Worm (Caenorhabditis elegans) whole organism, L1 larva: Measurements from ENCODE around the gene col-43.

Experiments used
- C04F5.9 ChIP-seq: sonication (generic microtip); optimal IDR thresholded peaks from 2 replicates; lab custom pipeline; 2016; ENCODE audit warnings: missing genetic modification characterization, missing compliant biosample characterization
- C34B4.2 ChIP-seq: sonication (generic microtip); optimal IDR thresholded peaks from 2 replicates; lab custom pipeline; 2017; ENCODE audit warnings: mild to moderate bottlenecking, missing genetic modification characterization, missing compliant biosample characterization
- aha-1 ChIP-seq: fragments of 150-350 bp; optimal IDR thresholded peaks from 2 replicates; lab custom pipeline; 2014; ENCODE audit warnings: missing biosample characterization, missing genetic modification characterization
- aly-2 ChIP-seq: fragments of 150-350 bp; optimal IDR thresholded peaks from 2 replicates; lab custom pipeline; 2014; ENCODE audit warnings: missing biosample characterization, missing genetic modification characterization
- blmp-1 ChIP-seq: fragments of 150-350 bp; optimal IDR thresholded peaks from 2 replicates; lab custom pipeline; 2014; ENCODE audit warnings: missing biosample characterization, missing genetic modification characterization
- ceh-63 ChIP-seq: fragments of 200-800 bp; sonication (Bioruptor generic); optimal IDR thresholded peaks from 2 replicates; lab custom pipeline; 2018; ENCODE audit warnings: mild to moderate bottlenecking, missing genetic modification characterization, missing compliant biosample characterization
- ceh-82 ChIP-seq, 3 experiments: fragments of 150-350 bp in 1 of 3; sonication (generic microtip) in 2 of 3; optimal IDR thresholded peaks; 2 replicates each; lab custom pipeline; 2014 to 2017; ENCODE audit warnings: missing biosample characterization in 3 of 3, missing genetic modification characterization in 3 of 3
- ceh-90 ChIP-seq: sonication (generic microtip); optimal IDR thresholded peaks from 2 replicates; lab custom pipeline; 2016; ENCODE audit warnings: missing genetic modification characterization, missing compliant biosample characterization
- dpl-1 ChIP-seq, 3 experiments: fragments of 150-350 bp in 2 of 3; sonication (generic microtip) in 1 of 3; optimal IDR thresholded peaks; 2 replicates each; lab custom pipeline; 2014 to 2017; ENCODE audit warnings: missing biosample characterization in 3 of 3, missing genetic modification characterization in 3 of 3, missing genetic modification reagents in 3 of 3
- dsc-1 ChIP-seq: sonication (generic microtip); optimal IDR thresholded peaks from 2 replicates; lab custom pipeline; 2016; ENCODE audit warnings: mild to moderate bottlenecking, missing genetic modification characterization, missing compliant biosample characterization
- efl-3 ChIP-seq: fragments of 200-800 bp; sonication (Bioruptor generic); optimal IDR thresholded peaks from 2 replicates; lab custom pipeline; 2018; ENCODE audit warnings: mild to moderate bottlenecking, missing genetic modification characterization, missing compliant biosample characterization
- egl-13 ChIP-seq: sonication (generic microtip); optimal IDR thresholded peaks from 2 replicates; lab custom pipeline; 2016; ENCODE audit warnings: missing genotype, missing genetic modification reagents, missing genetic modification characterization, missing compliant biosample characterization
- elt-3 ChIP-seq, 6 experiments: fragments of 150-350 bp in 1 of 6; sonication (generic microtip); optimal IDR thresholded peaks; 2 replicates each; lab custom pipeline; 2017 to 2018; ENCODE audit warnings: missing biosample characterization in 6 of 6, missing genetic modification characterization in 6 of 6, inconsistent platforms in 1 of 6
- ets-5 ChIP-seq: fragments of 200-800 bp; sonication (Bioruptor generic); IDR thresholded peaks from 2 replicates; pipeline ENCODE4 v1.3.6; 2022; ENCODE audit warnings: missing genetic modification characterization, missing compliant biosample characterization
- fkh-8 ChIP-seq: sonication (generic microtip); optimal IDR thresholded peaks from 2 replicates; lab custom pipeline; 2016; ENCODE audit warnings: mild to moderate bottlenecking, missing genetic modification characterization, missing compliant biosample characterization
- fos-1 ChIP-seq: fragments of 150-350 bp; optimal IDR thresholded peaks from 2 replicates; lab custom pipeline; 2014; ENCODE audit warnings: missing biosample characterization, missing genetic modification characterization
- hlh-4 ChIP-seq: sonication (generic microtip); optimal IDR thresholded peaks from 2 replicates; lab custom pipeline; 2016; ENCODE audit warnings: mild to moderate bottlenecking, missing genetic modification characterization, missing compliant biosample characterization
- hpl-2 ChIP-seq: fragments of 150-350 bp; optimal IDR thresholded peaks from 2 replicates; lab custom pipeline; 2014; ENCODE audit warnings: missing biosample characterization, missing genetic modification reagents, missing genetic modification characterization
- irx-1 ChIP-seq: sonication (generic microtip); optimal IDR thresholded peaks from 2 replicates; lab custom pipeline; 2016; ENCODE audit warnings: missing genetic modification characterization, missing compliant biosample characterization
- isw-1 ChIP-seq: fragments of 200-800 bp; sonication (Bioruptor generic); IDR thresholded peaks from 2 replicates; pipeline ENCODE4 v1.3.6; 2022; ENCODE audit warnings: missing genetic modification characterization, missing compliant biosample characterization
- jun-1 ChIP-seq: fragments of 150-350 bp; optimal IDR thresholded peaks from 2 replicates; lab custom pipeline; 2014; ENCODE audit warnings: missing biosample characterization, missing genetic modification reagents, missing genetic modification characterization
- lin-15B ChIP-seq: fragments of 150-350 bp; sonication (generic microtip); optimal IDR thresholded peaks from 3 replicates; lab custom pipeline; 2014; ENCODE audit warnings: missing biosample characterization, missing genetic modification characterization
- lir-3 ChIP-seq: sonication (generic microtip); optimal IDR thresholded peaks from 2 replicates; lab custom pipeline; 2016; ENCODE audit warnings: mild to moderate bottlenecking, missing genetic modification characterization, moderate library complexity, missing compliant biosample characterization; ENCODE audit not compliant: poor library complexity
- lsy-2 ChIP-seq, 2 experiments: fragments of 150-350 bp; optimal IDR thresholded peaks; 2 replicates each; lab custom pipeline; 2014; ENCODE audit warnings: missing biosample characterization in 2 of 2, missing genetic modification characterization in 2 of 2
- mab-9 ChIP-seq: fragments of 200-800 bp; sonication (Bioruptor generic); IDR thresholded peaks from 2 replicates; pipeline ENCODE4 v1.3.6; 2022; ENCODE audit warnings: missing genetic modification reagents, missing genetic modification characterization, missing compliant biosample characterization
- nhr-11 ChIP-seq: fragments of 150-350 bp; optimal IDR thresholded peaks from 2 replicates; lab custom pipeline; 2014; ENCODE audit warnings: missing biosample characterization, missing genetic modification characterization
- nhr-20 ChIP-seq: sonication (generic microtip); optimal IDR thresholded peaks from 2 replicates; lab custom pipeline; 2016; ENCODE audit warnings: mild to moderate bottlenecking, missing genetic modification characterization, missing compliant biosample characterization
- nhr-237 ChIP-seq: fragments of 150-350 bp; optimal IDR thresholded peaks from 2 replicates; lab custom pipeline; 2014; ENCODE audit warnings: missing biosample characterization, missing genetic modification characterization
- nhr-47 ChIP-seq: sonication (generic microtip); optimal IDR thresholded peaks from 2 replicates; lab custom pipeline; 2016; ENCODE audit warnings: mild to moderate bottlenecking, missing genetic modification characterization, moderate library complexity, missing compliant biosample characterization
- nhr-76 ChIP-seq: sonication (generic microtip); optimal IDR thresholded peaks from 2 replicates; lab custom pipeline; 2017; ENCODE audit warnings: missing biosample characterization, missing genetic modification characterization
- nhr-85 ChIP-seq: sonication (generic microtip); peaks from one replicate; lab custom pipeline; 2016; ENCODE audit warnings: missing genetic modification characterization, inconsistent platforms, missing compliant biosample characterization
- nhr-90 ChIP-seq: sonication (generic microtip); optimal IDR thresholded peaks from 2 replicates; lab custom pipeline; 2016; ENCODE audit warnings: mild to moderate bottlenecking, missing genetic modification characterization, missing compliant biosample characterization; ENCODE audit not compliant: poor library complexity
- pag-3 ChIP-seq: sonication (generic microtip); optimal IDR thresholded peaks from 2 replicates; lab custom pipeline; 2017; ENCODE audit warnings: missing genetic modification characterization, mild to moderate bottlenecking, missing compliant biosample characterization, antibody characterized with exemption, borderline replicate concordance; ENCODE audit not compliant: insufficient read depth
- pqm-1 ChIP-seq: sonication (generic microtip); optimal IDR thresholded peaks from 3 replicates; lab custom pipeline; 2017; ENCODE audit warnings: missing biosample characterization, missing genetic modification characterization
- rnt-1 ChIP-seq: sonication (generic microtip); optimal IDR thresholded peaks from 2 replicates; lab custom pipeline; 2016; ENCODE audit warnings: mild to moderate bottlenecking, missing genetic modification characterization, moderate library complexity, missing compliant biosample characterization
- snpc-4 ChIP-seq: fragments of 150-350 bp; optimal IDR thresholded peaks from 2 replicates; lab custom pipeline; 2014; ENCODE audit warnings: missing biosample characterization, missing genetic modification characterization
- snu-23 ChIP-seq: sonication (generic microtip); optimal IDR thresholded peaks from 2 replicates; lab custom pipeline; 2016; ENCODE audit warnings: missing genetic modification characterization, missing compliant biosample characterization
- unc-130 ChIP-seq: fragments of 150-350 bp; optimal IDR thresholded peaks from 2 replicates; lab custom pipeline; 2017; ENCODE audit warnings: missing biosample characterization, missing genetic modification characterization, inconsistent platforms
- unc-30 ChIP-seq: sonication (generic microtip); optimal IDR thresholded peaks from 2 replicates; lab custom pipeline; 2017; ENCODE audit warnings: missing biosample characterization, missing genetic modification characterization
- xbp-1 ChIP-seq: sonication (generic microtip); optimal IDR thresholded peaks from 2 replicates; lab custom pipeline; 2016; ENCODE audit warnings: missing genetic modification characterization, missing compliant biosample characterization

The col-43 gene

ce11 chrV:8075712-8076111, 25.0 kb upstream of the col-43 start, which contains the start of gene catp-3:
Gene catp-3, plus strand, starts transcription at chrV:8076012.
- TF ChIP-seq ceh-63 (no peak), xbp-1 (tag; lab: Kevin White, UChicago) (no peak), lir-3 (no peak), ets-5 (GFP tag; lab: Robert Waterston, UW) (no peak), hlh-4 (no peak), aha-1 (tag; lab: Kevin White, UChicago) (no peak), lin-15B (no peak), jun-1 (tag; lab: Kevin White, UChicago) (no peak), unc-130 (tag; lab: Kevin White, UChicago) (no peak), rnt-1 (tag; lab: Kevin White, UChicago) (no peak), nhr-237 (tag; lab: Kevin White, UChicago) (no peak), ceh-90 (tag; lab: Kevin White, UChicago) (no peak), lsy-2 (tag; optimal IDR thresholded peaks at IDR 0.05; lab: Kevin White, UChicago) (no peak), irx-1 (no peak), nhr-85 (no peak), nhr-47 (tag; lab: Kevin White, UChicago) (no peak)

DNA sequence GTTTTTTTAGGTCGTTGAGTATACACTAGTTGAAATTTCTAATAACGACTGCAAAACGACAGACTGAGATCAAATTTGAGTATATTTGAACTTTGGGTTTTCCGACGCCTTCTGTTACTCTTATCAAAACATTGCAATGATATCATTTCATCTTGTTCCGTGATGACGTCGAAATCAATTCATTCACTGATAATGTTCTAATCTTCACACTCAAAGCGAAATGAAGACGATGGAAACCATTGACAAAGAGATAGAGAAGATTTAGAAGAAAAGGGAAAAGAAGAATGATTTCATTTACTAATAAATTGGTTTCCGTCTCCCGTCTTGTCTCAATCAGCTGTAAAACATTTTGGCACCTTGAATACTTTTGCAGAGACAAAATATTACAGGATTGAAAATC, 22.5 kb upstream of the col-43 start:
- TF ChIP-seq fos-1 (no peak), unc-130 (tag; lab: Kevin White, UChicago) (no peak), unc-30 (tag; lab: Kevin White, UChicago) (no peak), dsc-1 (tag; lab: Kevin White, UChicago) (peak; percentile 56), ets-5 (GFP tag; lab: Robert Waterston, UW) (no peak), C04F5.9 (no peak), mab-9 (GFP tag; lab: Robert Waterston, UW) (no peak), pqm-1 (no peak), C34B4.2 (tag; lab: Kevin White, UChicago) (no peak), xbp-1 (tag; lab: Kevin White, UChicago) (no peak), aly-2 (no peak), lin-15B (no peak), dpl-1 (GFP tag; optimal IDR thresholded peaks at IDR 0.05; lab: Kevin White, UChicago) (no peak), nhr-90 (tag; lab: Kevin White, UChicago) (no peak), egl-13 (no peak), ceh-82 (tag; optimal IDR thresholded peaks at IDR 0.05; lab: Kevin White, UChicago) (no peak), ceh-90 (tag; lab: Kevin White, UChicago) (no peak), nhr-85 (peak; percentile 85), fkh-8 (tag; lab: Kevin White, UChicago) (no peak), efl-3 (GFP tag; lab: Kevin White, UChicago) (no peak), nhr-20 (peak; percentile 29), elt-3 (tag; optimal IDR thresholded peaks at IDR 0.05; lab: Kevin White, UChicago) (peak in 5 of 6 experiments; percentile 78 to 89 (median 86)), hpl-2 (no peak), nhr-47 (tag; lab: Kevin White, UChicago) (no peak), snu-23 (GFP tag; lab: Kevin White, UChicago) (no peak), blmp-1 (tag; lab: Kevin White, UChicago) (peak; percentile 89), isw-1 (no peak)

DNA sequence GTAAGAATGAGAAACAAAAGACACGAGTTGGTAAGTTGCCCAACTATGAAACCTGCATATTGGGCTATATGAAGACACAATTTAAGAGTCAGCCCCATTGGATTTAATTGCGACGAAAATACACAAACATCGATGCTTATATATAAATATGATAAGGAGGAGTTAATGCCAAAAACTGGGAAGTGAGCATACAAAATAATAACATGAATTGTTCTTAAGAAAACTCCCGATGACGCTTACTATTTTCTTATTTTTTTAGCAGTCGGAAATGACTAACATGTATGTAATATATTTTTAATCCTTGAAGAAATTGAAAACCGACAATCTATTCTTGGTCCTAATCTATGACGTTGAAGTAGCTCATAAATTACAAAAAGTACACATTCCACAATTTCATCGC, 21.3 kb upstream of the col-43 start, which contains the start of gene str-144:
Gene str-144 (minus strand): TSS at position 101 of the 400 bp plus-strand sequence.
- no peak for TF ChIP-seq nhr-90 (tag; lab: Kevin White, UChicago)
- TF ChIP-seq dsc-1 (tag; lab: Kevin White, UChicago): peak; percentile 15

ce11 chrV:8069637-8070036, 18.9 kb upstream of the col-43 start, which contains the start of gene str-143:
Gene str-143, minus strand, starts transcription at chrV:8069737.
- TF ChIP-seq fos-1 (no peak), dsc-1 (tag; lab: Kevin White, UChicago) (no peak), unc-30 (tag; lab: Kevin White, UChicago) (no peak), snpc-4 (tag; lab: Kevin White, UChicago) (no peak), pag-3 (no peak), isw-1 (no peak), rnt-1 (tag; lab: Kevin White, UChicago) (no peak), C34B4.2 (tag; lab: Kevin White, UChicago) (no peak), dpl-1 (GFP tag; optimal IDR thresholded peaks at IDR 0.05; lab: Kevin White, UChicago) (no peak), nhr-237 (tag; lab: Kevin White, UChicago) (no peak), nhr-76 (tag; lab: Kevin White, UChicago) (no peak), nhr-11 (tag; lab: Kevin White, UChicago) (no peak), fkh-8 (tag; lab: Kevin White, UChicago) (no peak), nhr-90 (tag; lab: Kevin White, UChicago) (no peak)
